Fruit fly (Drosophila melanogaster): ENCODE measurements around the gene Lsd-2.

DNA sequence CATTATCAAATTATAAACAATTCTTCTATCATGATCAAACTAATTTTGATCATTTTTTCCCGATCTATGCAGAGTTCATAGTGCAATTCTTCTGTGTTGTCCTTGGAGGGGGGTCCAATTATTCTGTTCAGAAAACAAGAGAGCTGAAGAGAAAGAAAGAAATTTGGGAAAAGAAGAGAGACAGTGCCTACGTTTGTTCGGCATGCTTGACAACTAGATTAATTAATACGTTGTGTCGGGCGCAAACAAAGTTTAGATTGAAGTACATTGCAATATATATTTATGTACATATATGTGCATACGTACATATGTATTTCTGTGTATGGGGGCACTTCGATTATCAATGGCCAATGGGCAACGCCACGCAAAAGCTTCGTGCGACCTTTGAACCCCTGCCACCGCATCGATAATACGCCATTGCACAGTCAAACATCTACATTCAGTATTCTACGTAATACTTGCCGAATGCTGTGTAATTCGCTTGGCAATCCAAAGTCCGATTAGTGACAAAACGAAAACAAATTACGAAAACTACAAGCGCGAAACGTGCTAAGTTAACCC lies 1.6 kb upstream of the Lsd-2 start:
- no peak for TF ChIP-seq pan (optimal IDR thresholded peaks at IDR 0.05)
- no peak for TF ChIP-seq usp (GFP tag; optimal IDR thresholded peaks at IDR 0.05)
